Worm (Caenorhabditis elegans): ENCODE measurements around the gene dct-15.

Gene dct-15

ce11 chrIV:9803544-9803943 lies 7.0 kb downstream of the dct-15 start:
- TF ChIP-seq zip-8 (tag; optimal IDR thresholded peaks at IDR 0.05) (no peak), ces-1 (GFP tag; optimal IDR thresholded peaks at IDR 0.05) (peak; percentile 66), ham-2 (GFP tag; optimal IDR thresholded peaks at IDR 0.05) (no peak), drap-1 (GFP tag; optimal IDR thresholded peaks at IDR 0.05) (no peak), nhr-76 (tag; optimal IDR thresholded peaks at IDR 0.05) (no peak), elt-1 (tag; optimal IDR thresholded peaks at IDR 0.05; ENCODE audit: borderline replicate concordance, insufficient read depth) (no peak), mls-2 (tag; optimal IDR thresholded peaks at IDR 0.05) (no peak), ceh-39 (tag; optimal IDR thresholded peaks at IDR 0.05) (peak; percentile 53), lin-13 (tag; optimal IDR thresholded peaks at IDR 0.05) (no peak), lsy-2 (tag; optimal IDR thresholded peaks at IDR 0.05) (no peak), ceh-43 (GFP tag; optimal IDR thresholded peaks at IDR 0.05) (no peak), M03D4.4 (tag; optimal IDR thresholded peaks at IDR 0.05) (no peak), mep-1 (tag; optimal IDR thresholded peaks at IDR 0.05) (no peak), nhr-12 (tag; optimal IDR thresholded peaks at IDR 0.05) (no peak), unc-39 (tag; optimal IDR thresholded peaks at IDR 0.05) (no peak), blmp-1 (tag; optimal IDR thresholded peaks at IDR 0.05) (no peak), snpc-4 (tag; optimal IDR thresholded peaks at IDR 0.05) (no peak), flh-1 (GFP tag; optimal IDR thresholded peaks at IDR 0.05) (no peak), unc-62 (GFP tag; optimal IDR thresholded peaks at IDR 0.05) (no peak), mab-5 (tag; optimal IDR thresholded peaks at IDR 0.05) (no peak), cnd-1 (tag; optimal IDR thresholded peaks at IDR 0.05) (no peak), elt-3 (tag; optimal IDR thresholded peaks at IDR 0.05) (no peak), pha-4 (tag; optimal IDR thresholded peaks at IDR 0.05) (no peak), unc-120 (tag; optimal IDR thresholded peaks at IDR 0.05; ENCODE audit: poor library complexity, severe bottlenecking) (peak; percentile 52), nhr-237 (tag; optimal IDR thresholded peaks at IDR 0.05) (no peak)

- TF ChIP-seq lsy-2 (tag; optimal IDR thresholded peaks at IDR 0.05), result no peak
- TF ChIP-seq ztf-11 (tag; optimal IDR thresholded peaks at IDR 0.05), result no peak
Measured at ce11 chrIV:9802711-9803110, 7.8 kb downstream of the dct-15 start, which contains the start of gene fat-3. fat-3 (plus strand) TSS chrIV:9803023.

ce11 chrIV:9801418-9801817 lies 9.1 kb downstream of the dct-15 start:
- no peak for TF ChIP-seq unc-62 (GFP tag; optimal IDR thresholded peaks at IDR 0.05)

ce11 chrIV:9799664-9800063 lies 10.9 kb downstream of the dct-15 start:
- TF ChIP-seq lsy-2 (tag; optimal IDR thresholded peaks at IDR 0.05), result no peak
- no peak for TF ChIP-seq bed-3 (GFP tag; optimal IDR thresholded peaks at IDR 0.05)
- TF ChIP-seq nhr-76 (tag; optimal IDR thresholded peaks at IDR 0.05), result no peak
- no peak for TF ChIP-seq sptf-1 (tag; optimal IDR thresholded peaks at IDR 0.05)
- TF ChIP-seq sem-2 (GFP tag; optimal IDR thresholded peaks at IDR 0.05), result no peak
- no peak for TF ChIP-seq ceh-43 (GFP tag; optimal IDR thresholded peaks at IDR 0.05)
- no peak for TF ChIP-seq tbx-8 (GFP tag; optimal IDR thresholded peaks at IDR 0.05)
- TF ChIP-seq M03D4.4 (tag; optimal IDR thresholded peaks at IDR 0.05), result no peak
- TF ChIP-seq unc-120 (tag; optimal IDR thresholded peaks at IDR 0.05; ENCODE audit: poor library complexity, severe bottlenecking), result no peak
- TF ChIP-seq mls-2 (tag; optimal IDR thresholded peaks at IDR 0.05), result no peak
- TF ChIP-seq flh-1 (GFP tag; optimal IDR thresholded peaks at IDR 0.05), result no peak
- no peak for TF ChIP-seq zip-8 (tag; optimal IDR thresholded peaks at IDR 0.05)
- TF ChIP-seq lin-13 (tag; optimal IDR thresholded peaks at IDR 0.05), result no peak
- TF ChIP-seq nhr-12 (tag; optimal IDR thresholded peaks at IDR 0.05), result no peak
- no peak for TF ChIP-seq blmp-1 (tag; optimal IDR thresholded peaks at IDR 0.05)
- no peak for TF ChIP-seq nhr-2 (tag; optimal IDR thresholded peaks at IDR 0.05)
- TF ChIP-seq nhr-237 (tag; optimal IDR thresholded peaks at IDR 0.05), result no peak

ce11 chrIV:9799129-9799528 lies 11.4 kb downstream of the dct-15 start, which contains the start of gene fat-4:
fat-4 (plus strand) TSS chrIV:9799429.
- no peak for TF ChIP-seq ceh-43 (GFP tag; optimal IDR thresholded peaks at IDR 0.05)

ce11 chrIV:9798307-9798706 lies 12.2 kb downstream of the dct-15 start:
- no peak for TF ChIP-seq lsy-2 (tag; optimal IDR thresholded peaks at IDR 0.05)
- TF ChIP-seq ces-1 (GFP tag; optimal IDR thresholded peaks at IDR 0.05), result peak; percentile 94
- no peak for TF ChIP-seq ceh-83 (GFP tag; optimal IDR thresholded peaks at IDR 0.05)
- TF ChIP-seq ceh-39 (tag; optimal IDR thresholded peaks at IDR 0.05), result no peak
- TF ChIP-seq zip-8 (tag; optimal IDR thresholded peaks at IDR 0.05), result no peak
- no peak for TF ChIP-seq mls-2 (tag; optimal IDR thresholded peaks at IDR 0.05)
